Fruit fly (Drosophila melanogaster) whole organism, embryonic: ENCODE results near the gene Cyp4d1.
A peak's percentile ranks its signal among the peaks of the same experiment; 100 is the strongest.

Experiments used
- Adf1 ChIP-seq: fragments of 200-800 bp; sonication (Bioruptor generic); IDR thresholded peaks from 2 replicates; pipeline ENCODE4 v1.3.6; 2022; ENCODE audit warnings: missing biosample characterization, missing genetic modification characterization
- CG10431 ChIP-seq: fragments of 200-800 bp; sonication (Bioruptor generic); optimal IDR thresholded peaks from 3 replicates; lab custom pipeline; 2018; ENCODE audit warnings: missing biosample characterization, mild to moderate bottlenecking, missing genetic modification characterization
- CG13123 ChIP-seq: fragments of 200-800 bp; sonication (Bioruptor generic); optimal IDR thresholded peaks from 2 replicates; lab custom pipeline; 2016; ENCODE audit warnings: missing biosample characterization, missing genetic modification characterization
- CG13296 ChIP-seq: fragments of 200-800 bp; sonication (Bioruptor generic); optimal IDR thresholded peaks from 3 replicates; lab custom pipeline; 2018; ENCODE audit warnings: missing biosample characterization, mild to moderate bottlenecking, missing genetic modification characterization
- CG13775 ChIP-seq: fragments of 200-800 bp; sonication (Bioruptor generic); optimal IDR thresholded peaks from 3 replicates; lab custom pipeline; 2017; ENCODE audit warnings: missing biosample characterization, mild to moderate bottlenecking, missing genetic modification characterization
- CG14441 ChIP-seq: fragments of 200-800 bp; sonication (Bioruptor generic); IDR thresholded peaks from 2 replicates; pipeline ENCODE4 v1.3.6; 2022; ENCODE audit warnings: missing biosample characterization, missing genetic modification characterization
- CG14667 ChIP-seq: fragments of 200-800 bp; sonication (Bioruptor generic); IDR thresholded peaks from 2 replicates; pipeline ENCODE4 v1.3.6; 2022; ENCODE audit warnings: missing biosample characterization, missing genetic modification characterization
- CG1529 ChIP-seq: fragments of 200-800 bp; sonication (Bioruptor generic); optimal IDR thresholded peaks from 3 replicates; lab custom pipeline; 2018; ENCODE audit warnings: missing biosample characterization, missing genetic modification characterization
- CG17328 ChIP-seq: fragments of 200-800 bp; sonication (Bioruptor generic); IDR thresholded peaks from 2 replicates; pipeline ENCODE4 v1.3.6; 2022; ENCODE audit warnings: missing biosample characterization, missing genetic modification characterization
- CG32532 ChIP-seq: fragments of 200-800 bp; sonication (Bioruptor generic); IDR thresholded peaks from 2 replicates; pipeline ENCODE4 v1.3.6; 2022; ENCODE audit warnings: missing biosample characterization, missing genetic modification characterization
- CG3281 ChIP-seq: fragments of 200-800 bp; sonication (Bioruptor generic); optimal IDR thresholded peaks from 3 replicates; lab custom pipeline; 2017; ENCODE audit warnings: missing biosample characterization, mild to moderate bottlenecking, missing genetic modification characterization
- CG5180 ChIP-seq: fragments of 200-800 bp; sonication (Bioruptor generic); optimal IDR thresholded peaks from 3 replicates; lab custom pipeline; 2017; ENCODE audit warnings: missing biosample characterization, missing genetic modification characterization, mild to moderate bottlenecking, moderate library complexity, missing genetic modification reagents
- CG6254 ChIP-seq: fragments of 200-800 bp; sonication (Bioruptor generic); optimal IDR thresholded peaks from 3 replicates; lab custom pipeline; 2017; ENCODE audit warnings: mild to moderate bottlenecking, missing biosample characterization, missing genetic modification reagents, missing genetic modification characterization
- CG6689 ChIP-seq: fragments of 200-800 bp; sonication (Bioruptor generic); IDR thresholded peaks from 2 replicates; pipeline ENCODE4 v1.3.6; 2022; ENCODE audit warnings: missing biosample characterization, missing genetic modification characterization
- CG9817 ChIP-seq: fragments of 200-800 bp; sonication (Bioruptor generic); optimal IDR thresholded peaks from 2 replicates; lab custom pipeline; 2018; ENCODE audit warnings: missing biosample characterization, mild to moderate bottlenecking, missing genetic modification characterization, moderate library complexity
- CkIIα-i1 ChIP-seq: fragments of 200-800 bp; sonication (Bioruptor generic); IDR thresholded peaks from 2 replicates; pipeline ENCODE4 v1.3.6; 2022; ENCODE audit warnings: missing biosample characterization, missing genetic modification characterization
- E2f1 ChIP-seq: fragments of 200-800 bp; sonication (Bioruptor generic); IDR thresholded peaks from 2 replicates; pipeline ENCODE4 v1.3.6; 2022; ENCODE audit warnings: missing biosample characterization, missing genetic modification characterization
- HmgZ ChIP-seq: fragments of 200-800 bp; sonication (Bioruptor generic); optimal IDR thresholded peaks from 2 replicates; lab custom pipeline; 2018; ENCODE audit warnings: missing biosample characterization, mild to moderate bottlenecking, missing genetic modification characterization
- Hr3 ChIP-seq: fragments of 200-800 bp; sonication (Bioruptor generic); optimal IDR thresholded peaks from 3 replicates; lab custom pipeline; 2016; ENCODE audit warnings: missing biosample characterization, missing genetic modification characterization
- Mad ChIP-seq: fragments of 200-800 bp; sonication (Bioruptor generic); optimal IDR thresholded peaks from 2 replicates; lab custom pipeline; 2016; ENCODE audit warnings: missing biosample characterization, missing genetic modification characterization
- Nf-YC ChIP-seq: fragments of 200-800 bp; optimal IDR thresholded peaks from 3 replicates; lab custom pipeline; 2019; ENCODE audit warnings: missing biosample characterization, mild to moderate bottlenecking, missing genetic modification characterization, moderate library complexity
- NfI ChIP-seq: fragments of 200-800 bp; sonication (Bioruptor generic); optimal IDR thresholded peaks from 3 replicates; lab custom pipeline; 2018; ENCODE audit warnings: missing biosample characterization, mild to moderate bottlenecking, missing genetic modification characterization, moderate library complexity
- Optix ChIP-seq: fragments of 200-800 bp; sonication (Bioruptor generic); IDR thresholded peaks from 3 replicates; pipeline ENCODE4 v1.3.6; 2022; ENCODE audit warnings: missing biosample characterization, missing genetic modification characterization
- Pdp1 ChIP-seq, 2 experiments: fragments of 200-800 bp; sonication (Bioruptor generic); optimal IDR thresholded peaks; 3 replicates each; lab custom pipeline; 2016; ENCODE audit warnings: missing biosample characterization in 2 of 2, missing genetic modification characterization in 2 of 2, mild to moderate bottlenecking in 1 of 2, moderate library complexity in 1 of 2
- Side ChIP-seq: fragments of 200-800 bp; sonication (Bioruptor generic); optimal IDR thresholded peaks from 2 replicates; lab custom pipeline; 2016; ENCODE audit warnings: missing biosample characterization, missing genetic modification characterization
- Sox102F ChIP-seq: fragments of 200-800 bp; sonication (Bioruptor generic); optimal IDR thresholded peaks from 2 replicates; lab custom pipeline; 2018; ENCODE audit warnings: missing biosample characterization, mild to moderate bottlenecking, missing genetic modification characterization, moderate library complexity
- Taf1 ChIP-seq: fragments of 200-800 bp; sonication (Bioruptor generic); IDR thresholded peaks from 2 replicates; pipeline ENCODE4 v1.3.6; 2022; ENCODE audit warnings: missing biosample characterization, missing genetic modification characterization
- Tbp ChIP-seq: fragments of >200 bp; optimal IDR thresholded peaks from 2 replicates; lab custom pipeline; 2018; ENCODE audit warnings: missing biosample characterization, missing genetic modification characterization
- YL-1 ChIP-seq: fragments of 200-800 bp; sonication (Bioruptor generic); optimal IDR thresholded peaks from 3 replicates; lab custom pipeline; 2017; ENCODE audit warnings: missing biosample characterization, mild to moderate bottlenecking, missing genetic modification characterization
- br ChIP-seq: fragments of >200 bp; optimal IDR thresholded peaks from 2 replicates; lab custom pipeline; 2017
- crp ChIP-seq, 2 experiments: fragments of 200-800 bp; sonication (Bioruptor generic); optimal IDR thresholded peaks; 2 replicates in 1 of 2; 3 replicates in 1 of 2; lab custom pipeline; 2017; ENCODE audit warnings: missing biosample characterization in 2 of 2, missing genetic modification characterization in 2 of 2, mild to moderate bottlenecking in 1 of 2, moderate library complexity in 1 of 2
- en ChIP-seq: fragments of 200-800 bp; sonication (Bioruptor generic); optimal IDR thresholded peaks from 2 replicates; lab custom pipeline; 2016; ENCODE audit warnings: missing biosample characterization, missing genetic modification characterization
- esg ChIP-seq: fragments of 200-800 bp; sonication (Bioruptor generic); conservative IDR thresholded peaks from 2 replicates; pipeline ENCODE4 v1.3.6; 2022; ENCODE audit warnings: missing biosample characterization, missing genetic modification characterization
- fd64A ChIP-seq: fragments of 200-800 bp; sonication (Bioruptor generic); optimal IDR thresholded peaks from 3 replicates; lab custom pipeline; 2018; ENCODE audit warnings: missing biosample characterization, mild to moderate bottlenecking, missing genetic modification characterization
- ftz-f1 ChIP-seq: fragments of 200-800 bp; sonication (Bioruptor generic); optimal IDR thresholded peaks from 2 replicates; lab custom pipeline; 2016; ENCODE audit warnings: missing biosample characterization, missing genetic modification characterization
- fu2 ChIP-seq: fragments of 200-800 bp; sonication (Bioruptor generic); optimal IDR thresholded peaks from 2 replicates; lab custom pipeline; 2016; ENCODE audit warnings: missing biosample characterization, missing genetic modification characterization
- gce ChIP-seq: fragments of 200-800 bp; sonication (Bioruptor generic); IDR thresholded peaks from 3 replicates; pipeline ENCODE4 v1.3.6; 2022; ENCODE audit warnings: missing biosample characterization, missing genetic modification characterization
- hb ChIP-seq: fragments of 200-800 bp; sonication (Bioruptor generic); IDR thresholded peaks from 3 replicates; pipeline ENCODE4 v1.3.6; 2022; ENCODE audit warnings: missing biosample characterization, missing genetic modification characterization; ENCODE audit not compliant: partially characterized antibody
- hth ChIP-seq: fragments of >200 bp; optimal IDR thresholded peaks from 2 replicates; lab custom pipeline; 2017; ENCODE audit warnings: inconsistent platforms
- inv ChIP-seq: fragments of 200-800 bp; sonication (Bioruptor generic); IDR thresholded peaks from 2 replicates; pipeline ENCODE4 v1.3.6; 2022; ENCODE audit warnings: missing biosample characterization, missing genetic modification characterization; ENCODE audit not compliant: partially characterized antibody
- jumu ChIP-seq: fragments of 200-800 bp; sonication (Bioruptor generic); optimal IDR thresholded peaks from 3 replicates; lab custom pipeline; 2016; ENCODE audit warnings: missing biosample characterization, missing genetic modification characterization
- mirr ChIP-seq: fragments of 200-800 bp; sonication (Bioruptor generic); optimal IDR thresholded peaks from 3 replicates; lab custom pipeline; 2018; ENCODE audit warnings: missing biosample characterization, mild to moderate bottlenecking, missing genetic modification characterization
- pfk ChIP-seq: fragments of 200-800 bp; sonication (Bioruptor generic); optimal IDR thresholded peaks from 2 replicates; lab custom pipeline; 2018; ENCODE audit warnings: missing biosample characterization, mild to moderate bottlenecking, missing genetic modification characterization, moderate library complexity
- sd ChIP-seq: fragments of 200-800 bp; sonication (Bioruptor generic); optimal IDR thresholded peaks from 3 replicates; lab custom pipeline; 2018; ENCODE audit warnings: missing biosample characterization, mild to moderate bottlenecking, missing genetic modification characterization, moderate library complexity
- sna ChIP-seq: fragments of 200-800 bp; sonication (Bioruptor generic); IDR thresholded peaks from 2 replicates; pipeline ENCODE4 v1.3.6; 2022; ENCODE audit warnings: missing biosample characterization, missing genetic modification characterization; ENCODE audit not compliant: partially characterized antibody
- stc ChIP-seq: fragments of 200-800 bp; sonication (Bioruptor generic); IDR thresholded peaks from 2 replicates; pipeline ENCODE4 v1.3.6; 2022; ENCODE audit warnings: missing biosample characterization, missing genetic modification characterization
- tio ChIP-seq: fragments of 200-800 bp; sonication (Bioruptor generic); optimal IDR thresholded peaks from 2 replicates; lab custom pipeline; 2017; ENCODE audit warnings: missing biosample characterization, missing genetic modification characterization, inconsistent platforms
- vfl ChIP-seq: fragments of 200-800 bp; sonication (Bioruptor generic); optimal IDR thresholded peaks from 2 replicates; lab custom pipeline; 2016; ENCODE audit warnings: missing biosample characterization, missing genetic modification characterization
- wdn ChIP-seq: fragments of 200-800 bp; sonication (Bioruptor generic); IDR thresholded peaks from 2 replicates; pipeline ENCODE4 v1.3.6; 2022; ENCODE audit warnings: missing biosample characterization, missing genetic modification characterization
- zf30C ChIP-seq: fragments of 200-800 bp; sonication (Bioruptor generic); optimal IDR thresholded peaks from 3 replicates; lab custom pipeline; 2018; ENCODE audit warnings: missing biosample characterization, mild to moderate bottlenecking, missing genetic modification characterization

Gene Cyp4d1

DNA sequence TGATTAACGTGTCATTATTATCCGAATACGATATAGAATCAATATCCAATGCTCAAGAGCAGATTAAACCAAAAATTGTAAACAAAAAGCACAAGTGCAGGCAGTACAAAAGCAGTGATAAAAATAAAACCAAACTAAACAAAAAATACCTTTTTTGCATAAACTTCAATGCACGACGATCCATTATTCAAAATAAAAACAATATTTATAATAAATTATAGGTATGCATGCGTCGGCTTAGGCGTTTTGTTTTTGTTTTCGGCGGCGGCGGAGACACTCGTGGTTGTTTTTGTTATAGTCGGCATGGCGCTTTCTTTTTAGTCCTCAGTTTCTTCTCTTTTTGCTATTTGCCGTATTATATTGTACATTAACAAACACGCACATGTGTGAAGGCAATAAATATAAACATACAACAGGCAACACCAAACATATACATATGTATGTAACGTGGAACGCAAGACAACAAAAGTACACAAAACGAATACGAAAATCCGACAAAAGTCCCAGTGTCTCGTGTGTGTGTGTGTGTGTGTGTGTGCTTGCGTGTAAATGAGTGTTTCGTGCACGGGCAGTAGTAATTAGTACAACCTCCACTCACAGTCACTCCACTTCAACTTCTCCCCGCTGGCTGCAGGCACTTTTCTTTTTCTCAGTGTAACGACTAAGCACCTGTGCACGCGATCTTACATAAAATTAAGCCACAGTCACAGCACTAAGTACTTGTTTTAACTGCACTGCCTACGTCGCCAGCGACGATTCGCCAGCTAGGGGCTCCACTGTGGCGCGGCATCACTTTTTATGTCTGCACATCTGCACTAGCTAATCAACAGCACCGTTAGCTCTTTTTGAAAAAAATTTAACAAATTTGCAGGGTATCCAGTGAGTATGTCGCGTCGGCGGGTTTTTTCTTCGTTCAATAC is 25.9 kb downstream of the Cyp4d1 start (continued):
- TF ChIP-seq CkIIα-i1 (GFP tag; lab: Robert Waterston, UW), result no peak
- peak; percentile 58 for TF ChIP-seq jumu (GFP tag; lab: Kevin White, UChicago)
- peak; percentile 30 for TF ChIP-seq CG3281 (GFP tag; lab: Kevin White, UChicago)
- TF ChIP-seq fu2 (GFP tag; lab: Kevin White, UChicago), result no peak
- TF ChIP-seq zf30C (GFP tag; lab: Kevin White, UChicago), result peak; percentile 78
- TF ChIP-seq CG32532 (GFP tag; lab: Robert Waterston, UW), result peak; percentile 57
- peak; percentile 21 for TF ChIP-seq NfI (GFP tag; lab: Kevin White, UChicago)
- no peak for TF ChIP-seq fd64A (GFP tag; lab: Kevin White, UChicago)
- no peak for TF ChIP-seq Optix (GFP tag; lab: Robert Waterston, UW)
- TF ChIP-seq mirr (GFP tag; lab: Kevin White, UChicago), result no peak
- TF ChIP-seq ftz-f1 (GFP tag; lab: Kevin White, UChicago), result no peak
- no peak for TF ChIP-seq CG13296
- no peak for TF ChIP-seq pfk
- peak; percentile 22 for TF ChIP-seq tio
- no peak for TF ChIP-seq vfl (GFP tag; lab: Kevin White, UChicago)
- no peak for TF ChIP-seq CG6254 (GFP tag; lab: Kevin White, UChicago)
- no peak for TF ChIP-seq Nf-YC (tag; lab: Kevin White, UChicago)
- no peak for TF ChIP-seq br (lab: Kevin White, UChicago)
- TF ChIP-seq E2f1 (GFP tag; lab: Robert Waterston, UW), result no peak; the same call in 1 of the 2 replicates
- TF ChIP-seq Adf1 (GFP tag; lab: Robert Waterston, UW), result no peak
- peak; percentile 19; the same call in 1 of the 2 replicates for TF ChIP-seq Taf1 (GFP tag; lab: Robert Waterston, UW)
- TF ChIP-seq CG10431, result no peak
- no peak for TF ChIP-seq esg (GFP tag; lab: Robert Waterston, UW)
- TF ChIP-seq Hr3 (GFP tag; lab: Kevin White, UChicago), result no peak
- no peak for TF ChIP-seq hth (lab: Kevin White, UChicago)
- TF ChIP-seq CG13123 (GFP tag; lab: Kevin White, UChicago), result no peak
- TF ChIP-seq Sox102F (GFP tag; lab: Kevin White, UChicago), result peak; percentile 31
- TF ChIP-seq HmgZ (tag; lab: Kevin White, UChicago), result no peak
- TF ChIP-seq stc (GFP tag; lab: Robert Waterston, UW), result no peak; the same call in 1 of the 2 replicates
- no peak for TF ChIP-seq CG1529 (GFP tag; lab: Kevin White, UChicago)
- no peak for TF ChIP-seq en (GFP tag; lab: Kevin White, UChicago)
- no peak for TF ChIP-seq CG5180 (GFP tag; lab: Kevin White, UChicago)
- TF ChIP-seq Side (GFP tag; lab: Kevin White, UChicago), result no peak
- TF ChIP-seq hb (GFP tag; lab: Robert Waterston, UW), result no peak
- TF ChIP-seq gce (GFP tag; lab: Robert Waterston, UW), result no peak
- peak; percentile 38 to 64 for TF ChIP-seq Pdp1 (GFP tag; optimal IDR thresholded peaks at IDR 0.05; lab: Kevin White, UChicago)
- no peak for TF ChIP-seq wdn
- TF ChIP-seq inv, result no peak
- TF ChIP-seq CG17328 (GFP tag; lab: Robert Waterston, UW), result peak; percentile 40
- TF ChIP-seq Mad, result no peak
- TF ChIP-seq crp (GFP tag; optimal IDR thresholded peaks at IDR 0.05; lab: Kevin White, UChicago), result no peak
- TF ChIP-seq CG14441 (GFP tag; lab: Robert Waterston, UW), result peak; percentile 75
- no peak for TF ChIP-seq YL-1
- TF ChIP-seq sd, result peak; percentile 60
- no peak for TF ChIP-seq CG14667 (GFP tag; lab: Robert Waterston, UW)
- peak; percentile 57 for TF ChIP-seq CG13775 (GFP tag; lab: Kevin White, UChicago)
- TF ChIP-seq sna (GFP tag; lab: Robert Waterston, UW), result no peak
- TF ChIP-seq Tbp (GFP tag; lab: Kevin White, UChicago), result no peak
- TF ChIP-seq CG9817 (tag; lab: Kevin White, UChicago), result peak; percentile 42
- TF ChIP-seq CG6689 (GFP tag; lab: Robert Waterston, UW), result peak; percentile 37; the same call in 1 of the 2 replicates
